Worm (Caenorhabditis elegans): ENCODE measurements around the gene H40L08.1.

DNA sequence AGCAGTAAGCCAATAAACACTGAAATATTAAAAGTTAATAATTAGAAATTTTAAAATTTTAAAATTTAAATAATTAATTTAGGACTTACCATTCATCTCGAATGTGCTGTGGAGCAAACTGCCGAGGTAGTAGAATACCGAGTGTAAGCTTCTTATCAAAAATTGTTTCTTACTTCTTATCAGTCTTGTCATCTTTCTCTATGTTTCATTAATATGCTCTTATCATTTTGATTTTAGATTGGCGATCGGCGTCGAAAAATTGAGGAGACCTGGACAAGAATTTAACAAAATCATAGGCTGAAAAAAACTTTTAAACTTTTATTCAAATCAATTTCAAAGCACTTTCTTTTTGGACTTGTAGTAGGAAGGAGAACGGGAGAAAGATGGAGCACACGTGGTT, 13.9 kb upstream of the H40L08.1 start, which contains the start of gene F09B12.3:
- no peak for TF ChIP-seq ces-1 (GFP tag; optimal IDR thresholded peaks at IDR 0.05)
- no peak for TF ChIP-seq sem-2 (GFP tag; optimal IDR thresholded peaks at IDR 0.05)
- no peak for TF ChIP-seq snpc-4 (tag; optimal IDR thresholded peaks at IDR 0.05)
- TF ChIP-seq nhr-237 (tag; optimal IDR thresholded peaks at IDR 0.05) = no peak
